Worm (Caenorhabditis elegans): ENCODE measurements around the gene ZK757.10.
A peak's percentile ranks its signal among the peaks of the same experiment; 100 is the strongest.

The ZK757.10 gene

DNA sequence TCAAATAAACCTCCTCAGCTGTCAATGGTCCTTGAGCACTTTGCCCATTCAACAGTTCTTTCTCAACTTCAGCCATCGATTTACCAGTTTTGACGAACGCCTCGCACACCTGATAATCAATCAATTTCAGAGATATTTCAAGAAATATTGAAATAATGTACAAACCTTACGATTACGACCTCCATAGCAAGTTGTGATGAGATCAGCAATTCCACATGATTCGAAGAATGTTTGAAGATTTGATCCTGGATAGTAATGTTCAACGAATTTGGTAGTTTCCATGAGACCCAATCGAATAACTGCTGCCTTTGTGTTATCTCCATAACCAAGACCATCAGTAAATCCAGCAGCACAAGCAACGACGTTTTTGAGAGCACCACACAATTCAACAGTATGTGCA, 22.1 kb upstream of the ZK757.10 start:
- TF ChIP-seq aha-1 (tag) (peak; percentile 88), mxl-2 (GFP tag; conservative IDR thresholded peaks at IDR 0.05) (no peak), mes-2 (tag; optimal IDR thresholded peaks at IDR 0.05; ENCODE audit: poor library complexity, severe bottlenecking) (no peak)

DNA sequence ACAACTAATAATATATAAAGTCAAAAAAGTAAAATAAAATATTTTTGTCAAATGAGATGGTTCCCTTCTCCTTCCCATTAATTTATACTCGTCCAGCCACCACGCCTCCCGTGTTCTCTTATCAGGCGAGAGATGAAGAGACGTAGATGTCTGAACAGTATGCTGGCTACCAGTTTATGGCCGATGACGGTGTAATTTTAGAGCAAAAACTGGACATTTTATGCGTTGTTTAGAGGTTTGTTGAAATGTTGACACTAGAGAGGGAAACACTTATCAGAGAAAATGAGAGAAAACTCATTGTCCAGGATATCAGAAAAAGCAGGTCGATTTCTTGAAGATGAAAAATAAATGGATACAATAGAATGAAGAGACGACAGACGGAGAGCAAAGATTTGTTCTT, 19.9 kb upstream of the ZK757.10 start:
- peak; percentile 21 for TF ChIP-seq mes-2 (tag; optimal IDR thresholded peaks at IDR 0.05; ENCODE audit: poor library complexity, severe bottlenecking)
- TF ChIP-seq hlh-11 (tag; optimal IDR thresholded peaks at IDR 0.05) = peak; percentile 54
- TF ChIP-seq dve-1 (tag; optimal IDR thresholded peaks at IDR 0.05; ENCODE audit: insufficient read depth) = peak; percentile 77
- TF ChIP-seq nhr-28 (tag; optimal IDR thresholded peaks at IDR 0.05) = peak; percentile 27
- TF ChIP-seq mdl-1 (tag; optimal IDR thresholded peaks at IDR 0.05) = peak in 1 of 2 experiments; percentile 36
- TF ChIP-seq ceh-62 (tag; optimal IDR thresholded peaks at IDR 0.05) = no peak
- peak in 1 of 2 experiments; percentile 29 for TF ChIP-seq unc-62 (GFP tag; optimal IDR thresholded peaks at IDR 0.05 in 1 of 2)
- no peak for TF ChIP-seq unc-62 (tag; optimal IDR thresholded peaks at IDR 0.05)
- TF ChIP-seq hlh-30 (tag; optimal IDR thresholded peaks at IDR 0.05; ENCODE audit: insufficient read depth) = peak; percentile 38
- TF ChIP-seq php-3 (GFP tag; IDR thresholded peaks at IDR 0.05) = peak; percentile 79
- peak; percentile 36 for TF ChIP-seq nhr-77 (tag; optimal IDR thresholded peaks at IDR 0.05)
- no peak for TF ChIP-seq daf-16 (GFP tag; optimal IDR thresholded peaks at IDR 0.05)
- TF ChIP-seq daf-16 (tag; optimal IDR thresholded peaks at IDR 0.05) = peak; percentile 90
- TF ChIP-seq dmd-6 (GFP tag; IDR thresholded peaks at IDR 0.05) = peak; percentile 57
- peak; percentile 8 for TF ChIP-seq pqm-1 (tag; optimal IDR thresholded peaks at IDR 0.05)
- TF ChIP-seq mep-1 (tag; optimal IDR thresholded peaks at IDR 0.05) = peak; percentile 8
- TF ChIP-seq F10B5.3 (tag; optimal IDR thresholded peaks at IDR 0.05) = no peak
- TF ChIP-seq mdt-29 (GFP tag; IDR thresholded peaks at IDR 0.05) = no peak
- no peak for TF ChIP-seq lin-29 (GFP tag; IDR thresholded peaks at IDR 0.05)
- TF ChIP-seq nhr-11 (tag; optimal IDR thresholded peaks at IDR 0.05) = peak; percentile 15

DNA sequence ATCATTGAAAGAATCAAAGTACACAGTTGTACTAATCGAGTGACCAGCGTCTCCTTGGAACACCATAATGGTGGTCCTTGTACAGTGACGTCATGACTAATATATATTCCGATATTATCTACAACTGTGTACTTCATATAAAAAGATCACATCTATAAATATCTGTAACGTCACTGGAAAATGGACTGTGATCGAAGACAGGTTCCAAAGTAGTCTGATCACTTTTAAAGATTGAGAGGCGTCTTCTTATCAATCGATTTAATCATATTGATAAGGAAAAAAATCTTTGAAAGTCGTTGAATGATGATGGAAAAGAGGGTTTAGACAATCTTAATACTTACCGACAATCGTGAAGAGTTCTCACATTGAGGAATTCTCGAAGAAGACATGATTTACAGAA, 19.0 kb upstream of the ZK757.10 start:
- no peak for TF ChIP-seq nhr-77 (tag; optimal IDR thresholded peaks at IDR 0.05)
- TF ChIP-seq daf-16 (GFP tag; optimal IDR thresholded peaks at IDR 0.05) = no peak
- peak; percentile 36 for TF ChIP-seq daf-16 (tag; optimal IDR thresholded peaks at IDR 0.05)
- no peak for TF ChIP-seq ztf-11 (tag; optimal IDR thresholded peaks at IDR 0.05)
- TF ChIP-seq Y75B8A.6 (GFP tag; IDR thresholded peaks at IDR 0.05) = no peak
- TF ChIP-seq mdt-29 (GFP tag; IDR thresholded peaks at IDR 0.05) = no peak
- no peak for TF ChIP-seq rbr-2 (tag; optimal IDR thresholded peaks at IDR 0.05)
- TF ChIP-seq tra-1 (GFP tag; IDR thresholded peaks at IDR 0.05) = no peak
- peak in 1 of 2 experiments; percentile 38 for TF ChIP-seq unc-62 (GFP tag; optimal IDR thresholded peaks at IDR 0.05 in 1 of 2)
- TF ChIP-seq unc-62 (tag; optimal IDR thresholded peaks at IDR 0.05) = no peak
- no peak for TF ChIP-seq set-16 (GFP tag; IDR thresholded peaks at IDR 0.05)
- TF ChIP-seq ama-1 (optimal IDR thresholded peaks at IDR 0.05) = no peak
- TF ChIP-seq hlh-11 (tag; optimal IDR thresholded peaks at IDR 0.05) = peak; percentile 27
- TF ChIP-seq ceh-82 (tag; optimal IDR thresholded peaks at IDR 0.05) = no peak
- no peak for TF ChIP-seq attf-4 (tag; optimal IDR thresholded peaks at IDR 0.05)
- no peak for TF ChIP-seq dmd-8 (GFP tag; IDR thresholded peaks at IDR 0.05)
- TF ChIP-seq ceh-44 (GFP tag; IDR thresholded peaks at IDR 0.05) = no peak
- no peak for TF ChIP-seq snpc-1.2 (GFP tag; IDR thresholded peaks at IDR 0.05)
- peak; percentile 61 for TF ChIP-seq dve-1 (tag; optimal IDR thresholded peaks at IDR 0.05; ENCODE audit: insufficient read depth)
- no peak for TF ChIP-seq lin-13 (GFP tag; optimal IDR thresholded peaks at IDR 0.05)
- TF ChIP-seq aly-2 (tag; optimal IDR thresholded peaks at IDR 0.05) = no peak
- peak; percentile 12; the same call in 1 of the 2 replicates for TF ChIP-seq dmd-6 (GFP tag; IDR thresholded peaks at IDR 0.05)
- TF ChIP-seq ZK337.2 (GFP tag; IDR thresholded peaks at IDR 0.05) = no peak
- TF ChIP-seq madf-5 (GFP tag; IDR thresholded peaks at IDR 0.05) = no peak
- TF ChIP-seq F44E2.7 (GFP tag; IDR thresholded peaks at IDR 0.05) = no peak
- TF ChIP-seq nhr-11 (tag; optimal IDR thresholded peaks at IDR 0.05) = no peak
- TF ChIP-seq D1046.2 (GFP tag; IDR thresholded peaks at IDR 0.05) = no peak
- TF ChIP-seq ces-1 (GFP tag; optimal IDR thresholded peaks at IDR 0.05) = no peak
- peak; percentile 38 for TF ChIP-seq pqm-1 (tag; optimal IDR thresholded peaks at IDR 0.05)
- TF ChIP-seq lin-38 (GFP tag; IDR thresholded peaks at IDR 0.05) = no peak
- TF ChIP-seq nhr-76 (tag; optimal IDR thresholded peaks at IDR 0.05) = no peak
- TF ChIP-seq jun-1 (tag; optimal IDR thresholded peaks at IDR 0.05) = no peak
- TF ChIP-seq nhr-28 (tag; optimal IDR thresholded peaks at IDR 0.05) = no peak
- no peak for TF ChIP-seq Y105C5A.15 (GFP tag; IDR thresholded peaks at IDR 0.05)
- TF ChIP-seq saeg-2 (GFP tag; IDR thresholded peaks at IDR 0.05) = no peak
- no peak for TF ChIP-seq T26A8.4 (GFP tag; IDR thresholded peaks at IDR 0.05)
- no peak for TF ChIP-seq unc-39 (tag; optimal IDR thresholded peaks at IDR 0.05)
- TF ChIP-seq nhr-48 (tag; optimal IDR thresholded peaks at IDR 0.05) = peak; percentile 32
